Fruit fly (Drosophila melanogaster): Measurements from ENCODE around the gene Miro.
A peak's percentile ranks its signal among the peaks of the same experiment; 100 is the strongest.

The Miro gene

dm6 chr3R:24058041-24058440 lies 19.4 kb upstream of the Miro start, which contains the start of gene SMC1 (continued):
- TF ChIP-seq CG33213 (GFP tag; optimal IDR thresholded peaks at IDR 0.05), result peak; percentile 73
- TF ChIP-seq CG4328 (GFP tag; optimal IDR thresholded peaks at IDR 0.05), result peak; percentile 59
- peak; percentile 100 for TF ChIP-seq CG16813 (GFP tag; IDR thresholded peaks at IDR 0.05; ENCODE audit: partially characterized antibody)
- no peak for TF ChIP-seq pita (GFP tag; optimal IDR thresholded peaks at IDR 0.05)
- peak; percentile 83 for TF ChIP-seq CG12659 (GFP tag; optimal IDR thresholded peaks at IDR 0.05)
- no peak for TF ChIP-seq vfl (GFP tag; optimal IDR thresholded peaks at IDR 0.05)
- no peak for TF ChIP-seq CG8388 (GFP tag; optimal IDR thresholded peaks at IDR 0.05)
- peak; percentile 100 for TF ChIP-seq amos (GFP tag; IDR thresholded peaks at IDR 0.05; ENCODE audit: partially characterized antibody)
- peak; percentile 86 for TF ChIP-seq sqz (GFP tag; optimal IDR thresholded peaks at IDR 0.05)
- peak; percentile 81 for TF ChIP-seq CG1603 (tag; optimal IDR thresholded peaks at IDR 0.05)
- no peak for TF ChIP-seq dimm (GFP tag; IDR thresholded peaks at IDR 0.05)
- no peak for TF ChIP-seq CG15514 (GFP tag; optimal IDR thresholded peaks at IDR 0.05)
- TF ChIP-seq bowl (GFP tag; IDR thresholded peaks at IDR 0.05), result no peak
- TF ChIP-seq CG18011 (GFP tag; optimal IDR thresholded peaks at IDR 0.05), result no peak
- peak; percentile 57 for TF ChIP-seq zfh2 (GFP tag; optimal IDR thresholded peaks at IDR 0.05)
- TF ChIP-seq CG10267 (tag; optimal IDR thresholded peaks at IDR 0.05), result peak; percentile 56
- TF ChIP-seq CG11247 (GFP tag; IDR thresholded peaks at IDR 0.05), result no peak
- TF ChIP-seq CG12104 (GFP tag; optimal IDR thresholded peaks at IDR 0.05), result no peak
- TF ChIP-seq CG3995 (GFP tag; optimal IDR thresholded peaks at IDR 0.05), result peak; percentile 54
- peak in 1 of 2 experiments; percentile 23 for TF ChIP-seq Pdp1 (GFP tag; optimal IDR thresholded peaks at IDR 0.05)
- no peak for TF ChIP-seq Abd-B (GFP tag; optimal IDR thresholded peaks at IDR 0.05)
- TF ChIP-seq Hmx (GFP tag; optimal IDR thresholded peaks at IDR 0.05), result no peak
- TF ChIP-seq Atf-2 (GFP tag; optimal IDR thresholded peaks at IDR 0.05), result no peak
- peak; percentile 96 for TF ChIP-seq Dref (GFP tag; IDR thresholded peaks at IDR 0.05)
- TF ChIP-seq Elba2 (GFP tag; optimal IDR thresholded peaks at IDR 0.05), result no peak
- TF ChIP-seq CG3726 (GFP tag; IDR thresholded peaks at IDR 0.05), result no peak
- TF ChIP-seq Sox100B (GFP tag; optimal IDR thresholded peaks at IDR 0.05), result no peak
- TF ChIP-seq HLH54F (GFP tag; optimal IDR thresholded peaks at IDR 0.05), result peak; percentile 61
- TF ChIP-seq hkb (optimal IDR thresholded peaks at IDR 0.05), result no peak
- TF ChIP-seq hkb (GFP tag; IDR thresholded peaks at IDR 0.05), result no peak
- no peak for TF ChIP-seq CkIIα-i1 (GFP tag; IDR thresholded peaks at IDR 0.05)
- no peak for TF ChIP-seq CG11085 (GFP tag; IDR thresholded peaks at IDR 0.05)
- TF ChIP-seq CG17829 (tag; optimal IDR thresholded peaks at IDR 0.05), result peak; percentile 68
- no peak for TF ChIP-seq CG9727 (GFP tag; optimal IDR thresholded peaks at IDR 0.05)
- TF ChIP-seq Stat92E (GFP tag; optimal IDR thresholded peaks at IDR 0.05), result peak in 1 of 3 experiments; percentile 60
- TF ChIP-seq Hsf (GFP tag; optimal IDR thresholded peaks at IDR 0.05), result peak; percentile 29
- peak; percentile 64 for TF ChIP-seq jumu (GFP tag; optimal IDR thresholded peaks at IDR 0.05)
- TF ChIP-seq Ssrp (tag; optimal IDR thresholded peaks at IDR 0.05), result no peak
- no peak; the same call in 1 of the 2 replicates for TF ChIP-seq NFAT (GFP tag; IDR thresholded peaks at IDR 0.05)
- TF ChIP-seq CG9797 (GFP tag; optimal IDR thresholded peaks at IDR 0.05), result peak; percentile 83
- no peak for TF ChIP-seq NC2α (GFP tag; optimal IDR thresholded peaks at IDR 0.05)
- no peak for TF ChIP-seq dmrt11E (tag; optimal IDR thresholded peaks at IDR 0.05)
- TF ChIP-seq Rfx (GFP tag; IDR thresholded peaks at IDR 0.05), result peak; percentile 77; the same call in 1 of the 2 replicates
- peak; percentile 23 for TF ChIP-seq CG15696 (tag; optimal IDR thresholded peaks at IDR 0.05)
- no peak for TF ChIP-seq Eip74EF (GFP tag; optimal IDR thresholded peaks at IDR 0.05)
- TF ChIP-seq pho (GFP tag; optimal IDR thresholded peaks at IDR 0.05), result peak; percentile 64
- TF ChIP-seq mld (GFP tag; IDR thresholded peaks at IDR 0.05; ENCODE audit: partially characterized antibody), result peak; percentile 99
- TF ChIP-seq Oli (tag; optimal IDR thresholded peaks at IDR 0.05), result no peak
- TF ChIP-seq chn (GFP tag; optimal IDR thresholded peaks at IDR 0.05), result peak; percentile 10
- TF ChIP-seq gcm (GFP tag; optimal IDR thresholded peaks at IDR 0.05), result no peak

Measured in whole organism, embryonic.